Worm (Caenorhabditis elegans): ENCODE measurements around the gene B0563.1.

The B0563.1 gene

DNA sequence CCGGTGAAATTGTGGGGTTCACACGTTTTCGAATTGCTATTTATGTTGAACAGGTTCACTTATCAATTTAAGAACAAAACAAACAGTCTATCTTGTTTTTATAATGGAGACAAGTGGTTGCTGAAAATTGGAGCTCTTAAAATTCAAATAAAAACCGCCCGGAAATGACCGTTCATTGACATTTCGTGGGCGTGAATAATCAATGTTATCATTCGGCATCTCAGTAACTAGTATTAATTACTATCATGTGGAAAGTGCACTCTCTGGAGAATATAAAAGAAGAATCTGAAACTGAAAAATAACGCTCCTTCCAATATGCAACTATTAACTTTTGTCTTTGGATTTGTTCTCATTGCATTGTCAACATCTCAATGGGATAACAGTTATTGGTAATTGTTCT lies 3.1 kb upstream of the B0563.1 start, which contains the start of gene B0563.9:
Gene B0563.9, plus strand, starts transcription at position 301 of the 400 bp plus-strand sequence.
- no peak for TF ChIP-seq ceh-16 (tag; optimal IDR thresholded peaks at IDR 0.05)
- TF ChIP-seq nhr-76 (tag; optimal IDR thresholded peaks at IDR 0.05) = no peak
- no peak for TF ChIP-seq lin-39 (tag; optimal IDR thresholded peaks at IDR 0.05)
- TF ChIP-seq nfya-1 (tag; optimal IDR thresholded peaks at IDR 0.05; ENCODE audit: insufficient read depth) = no peak
- TF ChIP-seq skn-1 (tag; optimal IDR thresholded peaks at IDR 0.05) = no peak
- TF ChIP-seq ceh-9 (tag; optimal IDR thresholded peaks at IDR 0.05) = no peak
- TF ChIP-seq mml-1 (tag; optimal IDR thresholded peaks at IDR 0.05) = no peak

DNA sequence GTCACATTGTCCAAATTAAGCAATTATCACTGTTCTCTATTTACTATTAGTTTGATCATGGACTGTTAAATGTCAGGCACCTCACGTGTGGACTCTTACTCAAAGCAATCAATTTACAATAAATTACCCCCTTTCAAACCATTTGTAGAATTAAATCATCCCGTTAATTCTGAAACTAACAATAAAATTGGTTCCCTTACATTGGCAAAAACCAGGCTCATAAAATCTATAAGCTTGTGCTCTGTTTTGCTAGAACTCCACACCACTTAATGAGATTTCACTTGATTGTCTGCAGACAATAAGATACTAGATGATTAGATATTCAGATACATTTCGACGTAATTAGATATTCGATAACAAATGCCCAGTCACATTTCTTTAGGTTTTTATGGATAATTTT lies 1.3 kb upstream of the B0563.1 start:
- TF ChIP-seq nhr-237 (tag; optimal IDR thresholded peaks at IDR 0.05) (no peak), daf-12 (tag; optimal IDR thresholded peaks at IDR 0.05) (no peak), lin-15B (tag; optimal IDR thresholded peaks at IDR 0.05) (no peak)

DNA sequence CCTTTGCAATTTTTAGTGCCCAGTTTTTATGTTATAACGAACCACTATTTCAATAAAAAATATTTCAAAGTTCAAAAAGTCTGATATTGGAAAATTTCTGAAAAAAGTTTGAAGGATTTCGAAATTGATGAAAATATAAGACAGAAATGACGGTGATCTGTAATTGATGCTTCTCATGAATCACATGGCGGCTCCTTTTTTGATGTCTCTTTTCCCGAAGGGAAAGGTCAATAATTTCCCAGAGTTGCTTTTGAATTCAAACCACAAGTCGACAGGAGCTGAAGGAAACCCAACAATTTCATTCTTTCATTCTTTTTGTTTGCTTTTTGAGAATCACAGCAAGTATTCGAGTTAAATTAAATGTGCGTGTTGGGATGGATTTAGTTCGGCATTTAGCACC lies 937 bp downstream of the B0563.1 start, which contains the start of gene B0563.18:
Gene B0563.18, plus strand, starts transcription at position 301 of the 400 bp plus-strand sequence.
- TF ChIP-seq hmg-11 (tag; optimal IDR thresholded peaks at IDR 0.05) (no peak), nhr-76 (tag; optimal IDR thresholded peaks at IDR 0.05) (no peak), aly-2 (tag; optimal IDR thresholded peaks at IDR 0.05) (no peak), elt-3 (tag; optimal IDR thresholded peaks at IDR 0.05) (no peak)

DNA sequence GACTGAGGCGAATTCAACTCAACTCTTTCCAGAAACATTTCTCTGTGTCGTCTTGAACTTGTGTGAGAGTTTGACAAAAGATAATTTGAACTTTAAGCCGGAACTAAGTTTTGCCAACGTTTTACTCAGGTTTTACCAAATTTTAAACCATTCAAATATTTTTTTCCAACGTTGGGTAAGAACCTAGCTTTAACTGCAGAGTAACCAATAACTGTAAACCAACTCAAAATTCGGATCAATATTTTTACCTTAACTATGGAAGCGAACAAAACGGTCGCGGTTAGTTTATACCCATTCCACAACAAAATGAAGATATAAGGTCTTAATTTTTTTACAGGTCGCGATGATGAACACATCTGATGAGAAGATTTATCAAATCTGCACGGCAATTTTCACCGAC lies 1.4 kb downstream of the B0563.1 start:
- TF ChIP-seq nhr-25 (tag; optimal IDR thresholded peaks at IDR 0.05) (no peak), fkh-10 (GFP tag; optimal IDR thresholded peaks at IDR 0.05) (no peak), unc-62 (GFP tag; optimal IDR thresholded peaks at IDR 0.05) (no peak), fos-1 (tag; optimal IDR thresholded peaks at IDR 0.05) (no peak), nhr-237 (tag; optimal IDR thresholded peaks at IDR 0.05) (no peak), unc-39 (tag; optimal IDR thresholded peaks at IDR 0.05) (no peak), pqm-1 (tag; optimal IDR thresholded peaks at IDR 0.05) (no peak), ceh-16 (tag; optimal IDR thresholded peaks at IDR 0.05) (no peak), daf-12 (tag; optimal IDR thresholded peaks at IDR 0.05) (no peak), mml-1 (tag; optimal IDR thresholded peaks at IDR 0.05) (no peak), nhr-76 (tag; optimal IDR thresholded peaks at IDR 0.05) (no peak), lin-15B (tag; optimal IDR thresholded peaks at IDR 0.05) (no peak)

DNA sequence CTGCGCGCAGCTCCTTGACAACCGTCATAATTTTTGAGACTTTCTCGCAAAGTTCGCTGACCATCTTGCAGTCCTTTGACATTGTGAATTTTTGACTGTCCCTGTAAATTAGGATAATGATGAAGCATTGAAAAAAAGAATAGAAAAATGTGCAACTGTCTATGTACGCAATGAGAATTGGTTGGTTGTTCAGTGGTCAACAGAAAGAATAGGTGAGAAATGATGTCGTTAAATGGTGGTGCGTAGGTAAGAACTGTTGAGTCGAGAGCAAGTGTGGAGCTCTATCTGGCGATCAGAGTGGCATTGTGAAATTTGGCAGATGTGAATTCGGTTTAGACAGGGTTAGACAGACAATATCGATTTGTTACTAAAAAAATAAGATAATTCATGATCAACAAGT lies 3.1 kb downstream of the B0563.1 start, which contains the start of gene B0563.8:
Gene B0563.8, minus strand, starts transcription at position 101 of the 400 bp plus-strand sequence.
- no peak for TF ChIP-seq tbx-2 (tag; optimal IDR thresholded peaks at IDR 0.05)

DNA sequence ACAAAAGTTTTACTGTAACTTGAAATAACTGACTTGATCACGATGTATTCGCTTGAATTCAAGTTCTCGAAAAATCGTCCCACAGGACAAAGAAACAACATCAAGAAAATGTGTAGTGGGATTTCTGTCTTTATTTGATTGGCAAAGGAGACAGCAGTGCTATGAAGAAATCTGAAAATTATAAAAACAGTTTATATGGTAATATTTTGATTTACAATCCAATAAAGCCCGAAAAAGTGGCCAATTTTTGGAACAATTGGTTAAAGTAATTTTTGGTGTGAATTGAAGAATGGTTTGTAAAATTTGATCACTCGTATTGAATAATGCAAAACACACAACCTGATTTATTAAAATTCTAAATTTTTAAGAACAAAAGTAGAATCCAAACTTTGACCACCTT lies 9.5 kb downstream of the B0563.1 start, which contains the start of gene Y81B9A.4:
Gene Y81B9A.4, minus strand, starts transcription at position 101 of the 400 bp plus-strand sequence.
- TF ChIP-seq nhr-25 (tag; optimal IDR thresholded peaks at IDR 0.05) (no peak), nhr-23 (tag; optimal IDR thresholded peaks at IDR 0.05) (no peak), egl-5 (tag; optimal IDR thresholded peaks at IDR 0.05) (no peak), egl-27 (tag; optimal IDR thresholded peaks at IDR 0.05) (no peak), ceh-9 (tag; optimal IDR thresholded peaks at IDR 0.05) (no peak), tbx-2 (tag; optimal IDR thresholded peaks at IDR 0.05) (no peak), sea-2 (GFP tag; optimal IDR thresholded peaks at IDR 0.05) (no peak), daf-12 (tag; optimal IDR thresholded peaks at IDR 0.05) (no peak), unc-62 (GFP tag; optimal IDR thresholded peaks at IDR 0.05) (no peak), snpc-4 (tag; optimal IDR thresholded peaks at IDR 0.05) (no peak), ZK546.5 (tag; optimal IDR thresholded peaks at IDR 0.05) (no peak), hmg-11 (tag; optimal IDR thresholded peaks at IDR 0.05) (no peak), lin-15B (tag; optimal IDR thresholded peaks at IDR 0.05) (no peak), fkh-2 (tag; optimal IDR thresholded peaks at IDR 0.05) (no peak), nhr-28 (tag; optimal IDR thresholded peaks at IDR 0.05) (no peak)

DNA sequence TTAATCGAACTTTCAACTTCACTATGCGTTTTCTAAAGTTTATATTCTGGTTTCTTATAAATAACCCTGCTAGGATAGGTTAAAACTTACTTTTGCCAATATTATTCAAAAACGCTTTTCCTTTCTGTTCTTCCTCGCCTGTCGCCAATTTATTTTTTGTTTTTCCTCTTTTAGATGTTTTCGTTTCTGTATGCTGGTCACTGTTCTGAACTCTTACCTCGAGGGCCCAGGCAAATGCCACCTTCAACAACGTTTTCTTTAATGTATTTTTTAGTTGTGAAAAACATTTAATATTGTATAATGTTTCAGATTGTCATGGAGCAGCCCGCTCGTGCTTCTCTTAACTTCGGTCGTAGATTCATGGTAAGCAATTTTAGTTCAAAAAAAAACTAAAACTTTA lies 10.8 kb downstream of the B0563.1 start, which contains the start of gene Y81B9A.3:
Gene Y81B9A.3, plus strand, starts transcription at position 301 of the 400 bp plus-strand sequence.
- TF ChIP-seq ceh-9 (tag; optimal IDR thresholded peaks at IDR 0.05) (no peak), mdl-1 (tag; optimal IDR thresholded peaks at IDR 0.05) (no peak), pqm-1 (tag; optimal IDR thresholded peaks at IDR 0.05) (no peak), nhr-23 (tag; optimal IDR thresholded peaks at IDR 0.05) (no peak), nhr-76 (tag; optimal IDR thresholded peaks at IDR 0.05) (no peak), nhr-28 (tag; optimal IDR thresholded peaks at IDR 0.05) (no peak), tbx-2 (tag; optimal IDR thresholded peaks at IDR 0.05) (no peak), ceh-82 (tag; optimal IDR thresholded peaks at IDR 0.05) (no peak), skn-1 (tag; optimal IDR thresholded peaks at IDR 0.05) (no peak), unc-39 (tag; optimal IDR thresholded peaks at IDR 0.05) (no peak), nhr-77 (tag; optimal IDR thresholded peaks at IDR 0.05) (no peak), zag-1 (tag; optimal IDR thresholded peaks at IDR 0.05) (no peak), egl-27 (tag; optimal IDR thresholded peaks at IDR 0.05) (no peak), nhr-67 (tag; optimal IDR thresholded peaks at IDR 0.05) (no peak), unc-62 (GFP tag; optimal IDR thresholded peaks at IDR 0.05) (no peak), daf-12 (tag; optimal IDR thresholded peaks at IDR 0.05) (no peak), sea-2 (GFP tag; optimal IDR thresholded peaks at IDR 0.05) (no peak), elt-1 (tag; optimal IDR thresholded peaks at IDR 0.05) (no peak), fkh-2 (tag; optimal IDR thresholded peaks at IDR 0.05) (no peak), fos-1 (tag; optimal IDR thresholded peaks at IDR 0.05) (no peak)
